Worm (Caenorhabditis elegans): ENCODE measurements around the gene spk-1.

ce11 chrIII:9457192-9458103, 1.0 kb downstream of the spk-1 start:
- TF ChIP-seq sox-4 (tag; optimal IDR thresholded peaks at IDR 0.05): no peak
- TF ChIP-seq ama-1 (optimal IDR thresholded peaks at IDR 0.05): no peak
- no peak for TF ChIP-seq ceh-2 (tag; optimal IDR thresholded peaks at IDR 0.05)
- no peak for TF ChIP-seq elt-2 (tag; optimal IDR thresholded peaks at IDR 0.05)
- no peak for TF ChIP-seq ceh-19 (GFP tag; optimal IDR thresholded peaks at IDR 0.05)
- TF ChIP-seq nfya-1 (tag; optimal IDR thresholded peaks at IDR 0.05): peak; percentile 44
- TF ChIP-seq ets-4 (tag; optimal IDR thresholded peaks at IDR 0.05): no peak
- no peak for TF ChIP-seq pha-4 (tag; optimal IDR thresholded peaks at IDR 0.05)
- TF ChIP-seq fkh-10 (GFP tag; optimal IDR thresholded peaks at IDR 0.05): no peak
- TF ChIP-seq unc-86 (tag; optimal IDR thresholded peaks at IDR 0.05): no peak
- TF ChIP-seq zip-5 (tag; optimal IDR thresholded peaks at IDR 0.05): no peak
- no peak for TF ChIP-seq pax-1 (tag; optimal IDR thresholded peaks at IDR 0.05)
- no peak for TF ChIP-seq C08G9.2 (tag; optimal IDR thresholded peaks at IDR 0.05)
